Fruit fly (Drosophila melanogaster) whole organism, pupa: ENCODE data around the gene CG32486.

Experiments used
- CG15710 ChIP-seq: fragments of 200-800 bp; sonication (Bioruptor generic); optimal IDR thresholded peaks from 2 replicates; lab custom pipeline; 2018; ENCODE audit warnings: missing biosample characterization, mild to moderate bottlenecking, missing genetic modification characterization, moderate library complexity
- CG8159 ChIP-seq: fragments of 200-800 bp; sonication (Bioruptor generic); optimal IDR thresholded peaks from 3 replicates; lab custom pipeline; 2018; ENCODE audit warnings: missing biosample characterization, mild to moderate bottlenecking, missing genetic modification characterization, moderate library complexity
- EcR ChIP-seq: fragments of 200-800 bp; sonication (Bioruptor generic); optimal IDR thresholded peaks from 3 replicates; lab custom pipeline; 2019; ENCODE audit warnings: missing biosample characterization, missing genetic modification characterization, mild to moderate bottlenecking, moderate library complexity, missing genetic modification reagents
- Snoo ChIP-seq: fragments of 200-800 bp; sonication (Bioruptor generic); optimal IDR thresholded peaks from 3 replicates; lab custom pipeline; 2017; ENCODE audit warnings: missing biosample characterization, mild to moderate bottlenecking, missing genetic modification characterization, inconsistent platforms
- rn ChIP-seq: fragments of 200-800 bp; sonication (Bioruptor generic); IDR thresholded peaks from 2 replicates; pipeline ENCODE4 v1.3.6; 2022; ENCODE audit warnings: missing biosample characterization, missing genetic modification characterization

- TF ChIP-seq CG15710 (tag; lab: Kevin White, UChicago): no peak
- peak; percentile 6 for TF ChIP-seq EcR (GFP tag; lab: Kevin White, UChicago)
- no peak for TF ChIP-seq rn
- TF ChIP-seq Snoo (tag; lab: Kevin White, UChicago): no peak
- TF ChIP-seq CG8159: no peak
These were observed 20.1 kb upstream of the CG32486 start for dm6 chr3L:3090581-3091345.
